Worm (Caenorhabditis elegans) whole organism, L4 larva: ENCODE data around the gene C06G3.3.

Experiments used
- D1046.2 ChIP-seq: fragments of 200-800 bp; sonication (Bioruptor generic); IDR thresholded peaks from 2 replicates; pipeline ENCODE4 v1.3.6; 2022; ENCODE audit warnings: missing genetic modification characterization, missing compliant biosample characterization
- F26F4.8 ChIP-seq: fragments of 200-800 bp; sonication (Bioruptor generic); conservative IDR thresholded peaks from 2 replicates; pipeline ENCODE4 v1.3.6; 2022; ENCODE audit warnings: missing genetic modification characterization, missing compliant biosample characterization
- F44E2.7 ChIP-seq: fragments of 200-800 bp; sonication (Bioruptor generic); IDR thresholded peaks from 2 replicates; pipeline ENCODE4 v2.1.2; 2022; ENCODE audit warnings: missing genetic modification characterization, missing compliant biosample characterization
- F49E8.2 ChIP-seq: sonication (generic microtip); optimal IDR thresholded peaks from 2 replicates; lab custom pipeline; 2016; ENCODE audit warnings: missing compliant biosample characterization, mild to moderate bottlenecking, missing genetic modification characterization, borderline replicate concordance
- T20F7.1 ChIP-seq: fragments of 200-800 bp; sonication (Bioruptor generic); optimal IDR thresholded peaks from 2 replicates; lab custom pipeline; 2018; ENCODE audit warnings: mild to moderate bottlenecking, missing genetic modification characterization, missing compliant biosample characterization
- T26A8.4 ChIP-seq: fragments of 200-800 bp; sonication (Bioruptor generic); IDR thresholded peaks from 2 replicates; pipeline ENCODE4 v1.3.6; 2022; ENCODE audit warnings: missing genetic modification characterization, missing compliant biosample characterization
- Y48G9A.11 ChIP-seq: fragments of 200-800 bp; sonication (Bioruptor generic); IDR thresholded peaks from 2 replicates; pipeline ENCODE4 v1.3.6; 2022; ENCODE audit warnings: missing genetic modification reagents, missing genetic modification characterization, missing compliant biosample characterization
- Y5F2A.4 ChIP-seq: fragments of 200-800 bp; sonication (Bioruptor generic); optimal IDR thresholded peaks from 2 replicates; lab custom pipeline; 2018; ENCODE audit warnings: mild to moderate bottlenecking, missing genetic modification characterization, missing compliant biosample characterization
- ZK337.2 ChIP-seq: fragments of 200-800 bp; sonication (Bioruptor generic); IDR thresholded peaks from 2 replicates; pipeline ENCODE4 v1.3.6; 2022; ENCODE audit warnings: missing genetic modification reagents, missing genetic modification characterization, missing compliant biosample characterization
- aly-2 ChIP-seq: sonication (generic microtip); optimal IDR thresholded peaks from 2 replicates; lab custom pipeline; 2018; ENCODE audit warnings: missing biosample characterization, missing genetic modification characterization
- ama-1 ChIP-seq: fragments of 150-350 bp; optimal IDR thresholded peaks from 2 replicates; lab custom pipeline; 2014; ENCODE audit warnings: inconsistent platforms, mixed read lengths
- ceh-20 ChIP-seq: fragments of 200-800 bp; sonication (Bioruptor generic); IDR thresholded peaks from 2 replicates; pipeline ENCODE4 v1.3.6; 2022; ENCODE audit warnings: missing genetic modification reagents, missing genetic modification characterization, missing compliant biosample characterization
- ceh-32 ChIP-seq: sonication (generic microtip); optimal IDR thresholded peaks from 2 replicates; lab custom pipeline; 2016; ENCODE audit warnings: mild to moderate bottlenecking, missing genetic modification characterization, missing compliant biosample characterization; ENCODE audit not compliant: poor library complexity
- ceh-82 ChIP-seq: sonication (generic microtip); optimal IDR thresholded peaks from 2 replicates; lab custom pipeline; 2017; ENCODE audit warnings: missing biosample characterization, missing genetic modification characterization
- ces-1 ChIP-seq: fragments of 150-350 bp; sonication (generic microtip); optimal IDR thresholded peaks from 4 replicates; lab custom pipeline; 2014; ENCODE audit warnings: missing biosample characterization, missing genetic modification reagents, missing genetic modification characterization
- cey-2 ChIP-seq: sonication (generic microtip); optimal IDR thresholded peaks from 3 replicates; lab custom pipeline; 2017; ENCODE audit warnings: missing genetic modification characterization, mild to moderate bottlenecking, missing compliant biosample characterization, antibody characterized with exemption, borderline replicate concordance; ENCODE audit not compliant: insufficient read depth
- daf-16 ChIP-seq, 3 experiments: sonication (generic microtip); optimal IDR thresholded peaks; 2 replicates each; lab custom pipeline; 2016 to 2017; ENCODE audit warnings: missing genetic modification characterization in 3 of 3, missing genetic modification reagents in 3 of 3, mild to moderate bottlenecking in 2 of 3, missing compliant biosample characterization in 2 of 3, missing biosample characterization in 1 of 3, moderate library complexity in 1 of 3
- dmd-6 ChIP-seq: fragments of 200-800 bp; sonication (Bioruptor generic); IDR thresholded peaks from 2 replicates; pipeline ENCODE4 v1.3.6; 2022; ENCODE audit warnings: missing genetic modification reagents, missing genetic modification characterization, missing compliant biosample characterization
- dmd-9 ChIP-seq: fragments of 200-800 bp; sonication (Bioruptor generic); IDR thresholded peaks from 2 replicates; pipeline ENCODE4 v1.3.6; 2022; ENCODE audit warnings: missing genetic modification reagents, missing genetic modification characterization, missing compliant biosample characterization
- dve-1 ChIP-seq: sonication (generic microtip); optimal IDR thresholded peaks from 2 replicates; lab custom pipeline; 2017; ENCODE audit warnings: antibody characterized with exemption, mild to moderate bottlenecking, missing genetic modification characterization, missing compliant biosample characterization; ENCODE audit not compliant: insufficient read depth
- egl-43 ChIP-seq: fragments of 200-800 bp; sonication (Bioruptor generic); IDR thresholded peaks from 2 replicates; pipeline ENCODE4 v1.3.6; 2022; ENCODE audit warnings: missing genetic modification reagents, missing genetic modification characterization, missing compliant biosample characterization
- hif-1 ChIP-seq, 2 experiments: sonication (generic microtip); optimal IDR thresholded peaks; 2 replicates each; lab custom pipeline; 2016 to 2017; ENCODE audit warnings: missing compliant biosample characterization in 2 of 2, missing genetic modification characterization in 2 of 2, missing genetic modification reagents in 2 of 2, missing genotype in 2 of 2, mild to moderate bottlenecking in 1 of 2
- hlh-30 ChIP-seq: sonication (generic microtip); optimal IDR thresholded peaks from 2 replicates; lab custom pipeline; 2017; ENCODE audit warnings: antibody characterized with exemption, mild to moderate bottlenecking, missing genetic modification characterization, missing compliant biosample characterization; ENCODE audit not compliant: insufficient read depth
- hmg-1.1 ChIP-seq: fragments of 200-800 bp; sonication (Bioruptor generic); IDR thresholded peaks from 2 replicates; pipeline ENCODE4 v1.3.6; 2022; ENCODE audit warnings: missing genetic modification reagents, missing genetic modification characterization, missing compliant biosample characterization
- lim-7 ChIP-seq: fragments of 200-800 bp; sonication (Bioruptor generic); IDR thresholded peaks from 2 replicates; pipeline ENCODE4 v1.3.6; 2022; ENCODE audit warnings: missing genetic modification characterization, missing compliant biosample characterization
- lin-1 ChIP-seq: fragments of 200-800 bp; sonication (Bioruptor generic); IDR thresholded peaks from 2 replicates; pipeline ENCODE4 v1.3.6; 2022; ENCODE audit warnings: missing genetic modification reagents, missing genetic modification characterization, missing compliant biosample characterization
- lin-13 ChIP-seq: fragments of 150-350 bp; optimal IDR thresholded peaks from 2 replicates; lab custom pipeline; 2014; ENCODE audit warnings: missing biosample characterization, missing genetic modification reagents, missing genetic modification characterization
- lin-15B ChIP-seq: fragments of 150-350 bp; sonication (generic microtip); optimal IDR thresholded peaks from 3 replicates; lab custom pipeline; 2014; ENCODE audit warnings: missing biosample characterization, missing genetic modification characterization
- lsy-2 ChIP-seq, 2 experiments: fragments of 150-350 bp in 1 of 2; sonication (generic microtip) in 1 of 2; optimal IDR thresholded peaks; 2 replicates each; lab custom pipeline; 2014 to 2017; ENCODE audit warnings: missing biosample characterization in 2 of 2, missing genetic modification characterization in 2 of 2
- mep-1 ChIP-seq: fragments of 150-350 bp; sonication (generic microtip); optimal IDR thresholded peaks from 3 replicates; lab custom pipeline; 2014; ENCODE audit warnings: missing biosample characterization, missing genetic modification characterization
- nhr-102 ChIP-seq: sonication (generic microtip); optimal IDR thresholded peaks from 2 replicates; lab custom pipeline; 2016; ENCODE audit warnings: mild to moderate bottlenecking, missing genetic modification characterization, moderate library complexity, missing compliant biosample characterization
- nhr-111 ChIP-seq: fragments of 200-800 bp; sonication (Bioruptor generic); optimal IDR thresholded peaks from 2 replicates; lab custom pipeline; 2018; ENCODE audit warnings: mild to moderate bottlenecking, missing genetic modification characterization, missing compliant biosample characterization
- nhr-237 ChIP-seq: sonication (generic microtip); optimal IDR thresholded peaks from 2 replicates; lab custom pipeline; 2017; ENCODE audit warnings: missing biosample characterization, missing genetic modification characterization
- nhr-25 ChIP-seq: sonication (generic microtip); optimal IDR thresholded peaks from 2 replicates; lab custom pipeline; 2017; ENCODE audit warnings: missing genetic modification characterization, mild to moderate bottlenecking, missing compliant biosample characterization, antibody characterized with exemption, moderate library complexity, borderline replicate concordance; ENCODE audit not compliant: insufficient read depth
- nhr-48 ChIP-seq: sonication (generic microtip); optimal IDR thresholded peaks from 2 replicates; lab custom pipeline; 2016; ENCODE audit warnings: mild to moderate bottlenecking, missing genetic modification characterization, missing compliant biosample characterization
- nhr-6 ChIP-seq: fragments of 150-350 bp; optimal IDR thresholded peaks from 2 replicates; lab custom pipeline; 2014; ENCODE audit warnings: missing biosample characterization, missing genetic modification characterization
- pqm-1 ChIP-seq: sonication (generic microtip); optimal IDR thresholded peaks from 2 replicates; lab custom pipeline; 2017; ENCODE audit warnings: missing biosample characterization, missing genetic modification characterization
- sdz-12 ChIP-seq: fragments of 200-800 bp; sonication (Bioruptor generic); optimal IDR thresholded peaks from 2 replicates; lab custom pipeline; 2018; ENCODE audit warnings: mild to moderate bottlenecking, missing genetic modification characterization, missing compliant biosample characterization
- skn-1 ChIP-seq: fragments of 150-350 bp; optimal IDR thresholded peaks from 2 replicates; lab custom pipeline; 2014; ENCODE audit warnings: missing biosample characterization, missing genetic modification characterization
- snpc-1.2 ChIP-seq: fragments of 200-800 bp; sonication (Bioruptor generic); IDR thresholded peaks from 2 replicates; pipeline ENCODE4 v1.3.6; 2022; ENCODE audit warnings: missing genetic modification reagents, missing genetic modification characterization, missing compliant biosample characterization
- spr-1 ChIP-seq: sonication (generic microtip); optimal IDR thresholded peaks from 2 replicates; lab custom pipeline; 2016; ENCODE audit warnings: mild to moderate bottlenecking, missing genetic modification characterization, missing compliant biosample characterization
- tra-1 ChIP-seq: fragments of 200-800 bp; sonication (Bioruptor generic); IDR thresholded peaks from 2 replicates; pipeline ENCODE4 v1.3.6; 2022; ENCODE audit warnings: missing genetic modification reagents, missing genetic modification characterization, missing compliant biosample characterization
- vab-7 ChIP-seq: fragments of 200-800 bp; sonication (Bioruptor generic); IDR thresholded peaks from 2 replicates; pipeline ENCODE4 v1.3.6; 2022; ENCODE audit warnings: missing genetic modification reagents, missing genetic modification characterization, missing compliant biosample characterization
- zfp-2 ChIP-seq: sonication (generic microtip); optimal IDR thresholded peaks from 2 replicates; lab custom pipeline; 2016; ENCODE audit warnings: mild to moderate bottlenecking, missing genetic modification characterization, missing compliant biosample characterization
- zip-2 ChIP-seq: fragments of 150-350 bp; optimal IDR thresholded peaks from 2 replicates; lab custom pipeline; 2014; ENCODE audit warnings: missing biosample characterization, missing genetic modification characterization
- ztf-7 ChIP-seq: fragments of 150-350 bp; optimal IDR thresholded peaks from 2 replicates; lab custom pipeline; 2014; ENCODE audit warnings: missing biosample characterization, missing genetic modification characterization

Gene C06G3.3

ce11 chrIV:7046641-7047361 lies 10.9 kb downstream of the C06G3.3 start (continued):
- no peak for TF ChIP-seq nhr-102 (tag; lab: Kevin White, UChicago)
- no peak for TF ChIP-seq lim-7 (GFP tag; lab: Robert Waterston, UW)
- no peak for TF ChIP-seq F26F4.8
- no peak for TF ChIP-seq snpc-1.2 (GFP tag; lab: Robert Waterston, UW)
- TF ChIP-seq lin-1 (GFP tag; lab: Robert Waterston, UW) = no peak
- TF ChIP-seq, all 104 proteins: peak for 10

DNA sequence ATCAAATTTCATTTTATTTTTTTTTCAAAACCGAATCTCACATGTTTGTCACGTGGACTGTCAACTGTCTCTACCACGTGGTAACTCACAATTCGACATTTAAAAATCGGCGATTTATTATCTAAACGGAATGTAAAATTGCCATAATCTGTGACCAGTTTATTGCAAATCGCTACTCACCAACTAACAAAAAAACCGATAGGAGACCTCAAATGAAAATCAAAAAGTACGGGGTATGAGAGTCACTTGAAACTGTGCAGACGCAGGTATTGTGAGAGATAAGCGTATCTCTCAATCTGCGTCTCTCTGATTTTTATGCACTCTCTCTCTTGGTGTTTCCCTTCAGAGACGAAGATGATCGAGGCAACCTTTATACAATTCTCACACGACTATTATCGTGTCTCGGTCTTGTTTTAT lies 11.8 kb downstream of the C06G3.3 start:
- TF ChIP-seq hif-1 (tag; optimal IDR thresholded peaks at IDR 0.05; lab: Kevin White, UChicago) (peak in 1 of 2 experiments; percentile 30), pqm-1 (peak; percentile 92), daf-16 (GFP tag; optimal IDR thresholded peaks at IDR 0.05; lab: Kevin White, UChicago) (peak in 1 of 2 experiments; percentile 48), daf-16 (tag; optimal IDR thresholded peaks at IDR 0.05; lab: Kevin White, UChicago) (peak; percentile 88), zip-2 (tag; lab: Kevin White, UChicago) (no peak), ceh-32 (tag; lab: Kevin White, UChicago) (no peak), T20F7.1 (peak; percentile 36), ces-1 (GFP tag; lab: Kevin White, UChicago) (no peak), tra-1 (GFP tag; lab: Robert Waterston, UW) (peak; percentile 65; the same call in 1 of the 2 replicates), skn-1 (tag; lab: Kevin White, UChicago) (no peak), nhr-25 (tag; lab: Kevin White, UChicago) (peak; percentile 63), sdz-12 (GFP tag; lab: Kevin White, UChicago) (no peak), nhr-111 (GFP tag; lab: Kevin White, UChicago) (no peak), D1046.2 (GFP tag; lab: Robert Waterston, UW) (no peak), dve-1 (tag; lab: Kevin White, UChicago) (peak; percentile 93), mep-1 (tag; lab: Kevin White, UChicago) (peak; percentile 55), zfp-2 (tag; lab: Kevin White, UChicago) (no peak), ceh-20 (GFP tag; lab: Robert Waterston, UW) (0 out of 2 replicates have a peak, but pooled peaks have one; percentile 66), ztf-7 (tag; lab: Kevin White, UChicago) (peak; percentile 28), F44E2.7 (no peak), ceh-82 (no peak), ZK337.2 (GFP tag; lab: Robert Waterston, UW) (no peak), vab-7 (GFP tag; lab: Robert Waterston, UW) (no peak), Y5F2A.4 (GFP tag; lab: Kevin White, UChicago) (no peak), T26A8.4 (peak; percentile 61), lin-13 (GFP tag; lab: Kevin White, UChicago) (peak; percentile 24), dmd-6 (GFP tag; lab: Robert Waterston, UW) (peak; percentile 88), spr-1 (peak; percentile 54), Y48G9A.11 (no peak), nhr-237 (tag; lab: Kevin White, UChicago) (no peak), ama-1 (lab: Kevin White, UChicago) (no peak), egl-43 (0 out of 2 replicates have a peak, but pooled peaks have one; percentile 39), lin-15B (no peak), hlh-30 (tag; lab: Kevin White, UChicago) (peak; percentile 92), nhr-48 (tag; lab: Kevin White, UChicago) (peak; percentile 88), lsy-2 (tag; optimal IDR thresholded peaks at IDR 0.05; lab: Kevin White, UChicago) (peak; percentile 26 to 72), hmg-1.1 (GFP tag; lab: Robert Waterston, UW) (peak; percentile 35; the same call in 1 of the 2 replicates), aly-2 (tag; lab: Kevin White, UChicago) (no peak), dmd-9 (GFP tag; lab: Robert Waterston, UW) (no peak), cey-2 (tag; lab: Kevin White, UChicago) (peak; percentile 62), nhr-6 (tag; lab: Kevin White, UChicago) (peak; percentile 90), F49E8.2 (tag; lab: Kevin White, UChicago) (no peak)
